Worm (Caenorhabditis elegans) whole organism, L4 larva: ENCODE results near the gene C25H3.11.

Source experiments
- Y5F2A.4 ChIP-seq: fragments of 200-800 bp; sonication (Bioruptor generic); optimal IDR thresholded peaks from 2 replicates; lab custom pipeline; 2018; ENCODE audit warnings: mild to moderate bottlenecking, missing genetic modification characterization, missing compliant biosample characterization
- ces-1 ChIP-seq: fragments of 150-350 bp; sonication (generic microtip); optimal IDR thresholded peaks from 4 replicates; lab custom pipeline; 2014; ENCODE audit warnings: missing biosample characterization, missing genetic modification reagents, missing genetic modification characterization
- fkh-10 ChIP-seq: fragments of 150-350 bp; optimal IDR thresholded peaks from 2 replicates; lab custom pipeline; 2014; ENCODE audit warnings: missing biosample characterization, missing genetic modification reagents, missing genetic modification characterization
- pha-4 ChIP-seq, 2 experiments: fragments of 150-350 bp in 1 of 2; fragments of 200-800 bp in 1 of 2; sonication (Bioruptor generic) in 1 of 2; IDR thresholded peaks in 1 of 2; optimal IDR thresholded peaks in 1 of 2; 2 replicates each; pipeline versions ENCODE4 v1.3.6 to Lab custom; 2014 to 2022; ENCODE audit warnings: missing genetic modification characterization in 2 of 2, missing genetic modification reagents in 2 of 2, missing biosample characterization in 1 of 2, missing compliant biosample characterization in 1 of 2
- skn-1 ChIP-seq: fragments of 150-350 bp; optimal IDR thresholded peaks from 2 replicates; lab custom pipeline; 2014; ENCODE audit warnings: missing biosample characterization, missing genetic modification characterization
- unc-62 ChIP-seq, 3 experiments: fragments of 150-350 bp in 1 of 3; sonication (generic microtip); optimal IDR thresholded peaks in 2 of 3; peaks in 1 of 3; 1 replicate in 1 of 3; 2 replicates in 2 of 3; lab custom pipeline; 2014 to 2017; ENCODE audit warnings: missing biosample characterization in 3 of 3, missing genetic modification characterization in 3 of 3, missing genetic modification reagents in 3 of 3, missing genotype in 1 of 3
- zip-11 ChIP-seq: fragments of 200-800 bp; sonication (Bioruptor generic); IDR thresholded peaks from 2 replicates; pipeline ENCODE4 v1.3.6; 2022; ENCODE audit warnings: missing genetic modification characterization, missing compliant biosample characterization

DNA sequence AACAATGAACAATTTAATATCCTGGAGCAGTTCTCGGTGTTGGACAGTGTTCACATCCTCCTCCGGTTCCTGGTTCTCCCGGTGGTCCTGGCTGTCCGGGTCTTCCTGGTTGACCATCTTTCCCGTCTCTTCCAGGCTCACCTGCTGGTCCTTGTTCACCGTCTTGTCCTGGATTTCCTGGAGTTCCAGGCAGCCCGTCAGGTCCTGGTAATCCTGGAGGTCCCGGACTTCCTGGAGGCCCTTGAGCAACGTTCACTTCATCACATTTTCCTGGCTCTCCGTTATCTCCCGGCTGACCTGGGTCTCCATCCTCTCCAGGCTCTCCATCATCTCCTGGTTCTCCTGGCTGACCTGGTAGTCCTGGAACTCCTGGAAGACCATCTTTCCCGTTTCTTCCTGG lies 37.4 kb downstream of the C25H3.11 start:
- no peak for TF ChIP-seq unc-62 (GFP tag; optimal IDR thresholded peaks at IDR 0.05 in 1 of 2; lab: Kevin White, UChicago)
- no peak for TF ChIP-seq unc-62 (tag; optimal IDR thresholded peaks at IDR 0.05; lab: Kevin White, UChicago)
- TF ChIP-seq ces-1 (GFP tag; lab: Kevin White, UChicago), result no peak
- TF ChIP-seq skn-1, result no peak
- no peak for TF ChIP-seq zip-11 (GFP tag; lab: Robert Waterston, UW)
- no peak for TF ChIP-seq fkh-10
- TF ChIP-seq pha-4 (GFP tag; IDR thresholded peaks at IDR 0.05; lab: Robert Waterston, UW), result no peak
- no peak for TF ChIP-seq pha-4 (tag; optimal IDR thresholded peaks at IDR 0.05; lab: Kevin White, UChicago)
- no peak for TF ChIP-seq Y5F2A.4
